Worm (Caenorhabditis elegans) whole organism, young adult: ENCODE data around the gene dhs-30.
"Not testable (repeated sequence)": the region's sequence is repeated elsewhere in the genome, so short reads cannot be mapped to it uniquely, and the experiment has no call there.

ENCODE experiments used
- ama-1 ChIP-seq, 3 experiments: fragments of 150-350 bp in 1 of 3; sonication (generic microtip) in 2 of 3; optimal IDR thresholded peaks; 2 replicates each; lab custom pipeline; 2014 to 2018; ENCODE audit warnings: missing biosample characterization in 2 of 3, missing genetic modification characterization in 2 of 3, missing genetic modification reagents in 2 of 3
- attf-6 ChIP-seq: fragments of 200-800 bp; sonication (Bioruptor generic); IDR thresholded peaks from 2 replicates; pipeline ENCODE4 v1.3.6; 2022; ENCODE audit warnings: missing genetic modification reagents, missing genetic modification characterization, missing compliant biosample characterization
- bed-1 ChIP-seq: fragments of 200-800 bp; sonication (Bioruptor generic); IDR thresholded peaks from 2 replicates; pipeline ENCODE4 v1.3.6; 2022; ENCODE audit warnings: missing genetic modification reagents, missing genetic modification characterization, missing compliant biosample characterization
- ceh-27 ChIP-seq: fragments of 200-800 bp; sonication (Bioruptor generic); optimal IDR thresholded peaks from 2 replicates; lab custom pipeline; 2018; ENCODE audit warnings: mild to moderate bottlenecking, missing genetic modification characterization, moderate library complexity, missing compliant biosample characterization
- ets-4 ChIP-seq: fragments of 200-800 bp; sonication (Bioruptor generic); optimal IDR thresholded peaks from 2 replicates; lab custom pipeline; 2018; ENCODE audit warnings: mild to moderate bottlenecking, missing genetic modification characterization, missing compliant biosample characterization
- nfya-1 ChIP-seq: sonication (generic microtip); optimal IDR thresholded peaks from 2 replicates; lab custom pipeline; 2017; ENCODE audit warnings: antibody characterized with exemption, missing compliant biosample characterization, missing genetic modification characterization, borderline replicate concordance; ENCODE audit not compliant: insufficient read depth
- rec-8 ChIP-seq, 2 experiments: sonication (generic microtip); optimal IDR thresholded peaks; 2 replicates each; lab custom pipeline; 2016; ENCODE audit warnings: mild to moderate bottlenecking in 2 of 2, missing genetic modification characterization in 2 of 2, missing genetic modification reagents in 2 of 2, missing genotype in 2 of 2, missing biosample characterization in 1 of 2, missing compliant biosample characterization in 1 of 2, moderate library complexity in 1 of 2
- snpc-1.1 ChIP-seq: sonication (generic microtip); optimal IDR thresholded peaks from 2 replicates; lab custom pipeline; 2017; ENCODE audit warnings: missing genetic modification characterization, mild to moderate bottlenecking, missing compliant biosample characterization, antibody characterized with exemption, moderate library complexity, missing genotype, missing genetic modification reagents; ENCODE audit not compliant: insufficient read depth
- unc-62 ChIP-seq: fragments of 150-350 bp; optimal IDR thresholded peaks from 2 replicates; lab custom pipeline; 2014; ENCODE audit warnings: missing biosample characterization, missing genetic modification reagents, missing genetic modification characterization
- zfh-2 ChIP-seq: fragments of 200-800 bp; sonication (Bioruptor generic); conservative IDR thresholded peaks from 2 replicates; pipeline ENCODE4 v1.3.6; 2022; ENCODE audit warnings: missing genetic modification reagents, missing genetic modification characterization, missing compliant biosample characterization

- not testable (repeated sequence) for TF ChIP-seq attf-6; ets-4 (GFP tag; lab: Kevin White, UChicago); unc-62 (GFP tag; lab: Kevin White, UChicago); rec-8 (tag; optimal IDR thresholded peaks at IDR 0.05; lab: Kevin White, UChicago); zfh-2 (GFP tag; lab: Robert Waterston, UW); bed-1 (GFP tag; lab: Robert Waterston, UW); ama-1 (optimal IDR thresholded peaks at IDR 0.05; lab: Kevin White, UChicago); ama-1 (GFP tag; optimal IDR thresholded peaks at IDR 0.05; lab: Kevin White, UChicago); snpc-1.1; ceh-27; nfya-1 (tag; lab: Kevin White, UChicago)
Measured at ce11 chrX:17255750-17256149, 20.1 kb upstream of the dhs-30 start.
